Fruit fly (Drosophila melanogaster) whole organism, embryonic: ENCODE data around the gene CG5160.

ENCODE experiments used
- Abd-B ChIP-seq: fragments of 200-800 bp; sonication (Bioruptor generic); optimal IDR thresholded peaks from 2 replicates; lab custom pipeline; 2018; ENCODE audit warnings: missing biosample characterization, mild to moderate bottlenecking, missing genetic modification characterization, moderate library complexity
- Ada2b ChIP-seq: fragments of 200-800 bp; sonication (Bioruptor generic); IDR thresholded peaks from 2 replicates; pipeline ENCODE4 v1.3.6; 2022; ENCODE audit warnings: missing biosample characterization, missing genetic modification characterization
- Bdp1 ChIP-seq: fragments of 200-800 bp; sonication (Bioruptor generic); optimal IDR thresholded peaks from 3 replicates; lab custom pipeline; 2016; ENCODE audit warnings: missing biosample characterization, missing genetic modification characterization
- Bteb2 ChIP-seq: fragments of 200-800 bp; sonication (Bioruptor generic); optimal IDR thresholded peaks from 2 replicates; lab custom pipeline; 2016; ENCODE audit warnings: missing biosample characterization, missing genetic modification characterization
- C15 ChIP-seq: fragments of 200-800 bp; sonication (Bioruptor generic); IDR thresholded peaks from 3 replicates; pipeline ENCODE4 v1.3.6; 2022; ENCODE audit warnings: missing biosample characterization, missing genetic modification characterization
- CG10321 ChIP-seq: fragments of 200-800 bp; sonication (Bioruptor generic); IDR thresholded peaks from 2 replicates; pipeline ENCODE4 v1.3.6; 2022; ENCODE audit warnings: missing biosample characterization, missing genetic modification characterization
- CG11085 ChIP-seq: fragments of 200-800 bp; sonication (Bioruptor generic); IDR thresholded peaks from 2 replicates; pipeline ENCODE4 v1.3.6; 2022; ENCODE audit warnings: missing biosample characterization, missing genetic modification characterization
- CG11504 ChIP-seq: fragments of 200-800 bp; sonication (Bioruptor generic); optimal IDR thresholded peaks from 3 replicates; lab custom pipeline; 2019; ENCODE audit warnings: missing biosample characterization, mild to moderate bottlenecking, missing genetic modification characterization, moderate library complexity
- CG12769 ChIP-seq: fragments of 200-800 bp; sonication (Bioruptor generic); optimal IDR thresholded peaks from 2 replicates; lab custom pipeline; 2019; ENCODE audit warnings: missing biosample characterization, mild to moderate bottlenecking, missing genetic modification characterization, moderate library complexity
- CG13894 ChIP-seq: fragments of 200-800 bp; sonication (Bioruptor generic); optimal IDR thresholded peaks from 3 replicates; lab custom pipeline; 2018; ENCODE audit warnings: missing biosample characterization, mild to moderate bottlenecking, missing genetic modification characterization, moderate library complexity
- CG14050 ChIP-seq: fragments of 200-800 bp; sonication (Bioruptor generic); IDR thresholded peaks from 3 replicates; pipeline ENCODE4 v1.3.6; 2022; ENCODE audit warnings: missing biosample characterization, missing genetic modification characterization
- CG1602 ChIP-seq: fragments of 200-800 bp; sonication (Bioruptor generic); optimal IDR thresholded peaks from 3 replicates; lab custom pipeline; 2016; ENCODE audit warnings: missing biosample characterization, missing genetic modification characterization
- CG1603 ChIP-seq: fragments of 200-800 bp; sonication (Bioruptor generic); optimal IDR thresholded peaks from 2 replicates; lab custom pipeline; 2019; ENCODE audit warnings: missing biosample characterization, mild to moderate bottlenecking, missing genetic modification characterization, moderate library complexity
- CG1647 ChIP-seq: fragments of 200-800 bp; sonication (Bioruptor generic); optimal IDR thresholded peaks from 3 replicates; lab custom pipeline; 2016; ENCODE audit warnings: missing biosample characterization, missing genetic modification characterization
- CG18262 ChIP-seq: fragments of 200-800 bp; optimal IDR thresholded peaks from 3 replicates; lab custom pipeline; 2019; ENCODE audit warnings: missing biosample characterization, mild to moderate bottlenecking, missing genetic modification characterization, moderate library complexity
- CG18619 ChIP-seq: fragments of 200-800 bp; sonication (Bioruptor generic); optimal IDR thresholded peaks from 3 replicates; lab custom pipeline; 2017; ENCODE audit warnings: missing biosample characterization, mild to moderate bottlenecking, missing genetic modification characterization
- CG30431 ChIP-seq: fragments of 200-800 bp; sonication (Bioruptor generic); optimal IDR thresholded peaks from 2 replicates; lab custom pipeline; 2017; ENCODE audit warnings: missing biosample characterization, missing genetic modification characterization
- CG3281 ChIP-seq: fragments of 200-800 bp; sonication (Bioruptor generic); optimal IDR thresholded peaks from 3 replicates; lab custom pipeline; 2017; ENCODE audit warnings: missing biosample characterization, mild to moderate bottlenecking, missing genetic modification characterization
- CG42726 ChIP-seq: fragments of 200-800 bp; sonication (Bioruptor generic); IDR thresholded peaks from 2 replicates; pipeline ENCODE4 v1.3.6; 2022; ENCODE audit warnings: missing biosample characterization, missing genetic modification characterization; ENCODE audit not compliant: partially characterized antibody
- CG4854 ChIP-seq: fragments of 200-800 bp; sonication (Bioruptor generic); optimal IDR thresholded peaks from 2 replicates; lab custom pipeline; 2016; ENCODE audit warnings: missing biosample characterization, missing genetic modification characterization, inconsistent platforms
- CG5245 ChIP-seq: fragments of 200-800 bp; sonication (Bioruptor generic); optimal IDR thresholded peaks from 3 replicates; lab custom pipeline; 2016; ENCODE audit warnings: missing biosample characterization, missing genetic modification characterization
- CG8290 ChIP-seq, 3 experiments: fragments of 200-800 bp; sonication (Bioruptor generic); optimal IDR thresholded peaks; 2 replicates each; lab custom pipeline; 2016 to 2019; ENCODE audit warnings: missing biosample characterization in 3 of 3, missing genetic modification characterization in 3 of 3, mild to moderate bottlenecking in 2 of 3, moderate library complexity in 1 of 3
- CG9797 ChIP-seq: fragments of 200-800 bp; sonication (Bioruptor generic); optimal IDR thresholded peaks from 3 replicates; lab custom pipeline; 2018; ENCODE audit warnings: missing biosample characterization, mild to moderate bottlenecking, missing genetic modification characterization
- CHES-1-like ChIP-seq: fragments of 200-800 bp; sonication (Bioruptor generic); optimal IDR thresholded peaks from 2 replicates; lab custom pipeline; 2016; ENCODE audit warnings: missing biosample characterization, missing genetic modification characterization
- CTCF ChIP-seq: fragments of 200-800 bp; sonication (Bioruptor generic); optimal IDR thresholded peaks from 2 replicates; lab custom pipeline; 2017; ENCODE audit warnings: missing biosample characterization, mild to moderate bottlenecking, missing genetic modification characterization, moderate library complexity
- Dp ChIP-seq: fragments of 200-800 bp; sonication (Bioruptor generic); optimal IDR thresholded peaks from 2 replicates; lab custom pipeline; 2018; ENCODE audit warnings: missing biosample characterization, mild to moderate bottlenecking, missing genetic modification characterization, moderate library complexity
- Hmr ChIP-seq: fragments of 200-800 bp; sonication (Bioruptor generic); optimal IDR thresholded peaks from 3 replicates; lab custom pipeline; 2017; ENCODE audit warnings: mild to moderate bottlenecking, missing biosample characterization, missing genetic modification reagents, missing genetic modification characterization
- Lim3 ChIP-seq: fragments of 200-800 bp; sonication (Bioruptor generic); IDR thresholded peaks from 2 replicates; pipeline ENCODE4 v1.3.6; 2022; ENCODE audit warnings: missing biosample characterization, missing genetic modification characterization
- Med ChIP-seq: fragments of 200-800 bp; sonication (Bioruptor generic); peaks from one replicate; lab custom pipeline; 2016; ENCODE audit warnings: missing biosample characterization, missing genetic modification characterization, mild to moderate bottlenecking, inconsistent platforms, moderate library complexity
- Neu2 ChIP-seq: fragments of 200-800 bp; sonication (Bioruptor generic); optimal IDR thresholded peaks from 3 replicates; lab custom pipeline; 2016; ENCODE audit warnings: missing biosample characterization, missing genetic modification characterization, borderline replicate concordance
- PHDP ChIP-seq: fragments of 200-800 bp; sonication (Bioruptor generic); optimal IDR thresholded peaks from 3 replicates; lab custom pipeline; 2018; ENCODE audit warnings: missing biosample characterization, mild to moderate bottlenecking, missing genetic modification characterization, moderate library complexity
- Ravus ChIP-seq: fragments of 200-800 bp; sonication (Bioruptor generic); IDR thresholded peaks from 2 replicates; pipeline ENCODE4 v1.3.6; 2022; ENCODE audit warnings: missing biosample characterization, missing genetic modification characterization
- TFAM ChIP-seq: fragments of 200-800 bp; sonication (Bioruptor generic); optimal IDR thresholded peaks from 2 replicates; lab custom pipeline; 2017; ENCODE audit warnings: missing biosample characterization, missing genetic modification characterization, inconsistent platforms
- Taf1 ChIP-seq: fragments of 200-800 bp; sonication (Bioruptor generic); IDR thresholded peaks from 2 replicates; pipeline ENCODE4 v1.3.6; 2022; ENCODE audit warnings: missing biosample characterization, missing genetic modification characterization
- ab ChIP-seq: fragments of 200-800 bp; sonication (Bioruptor generic); optimal IDR thresholded peaks from 2 replicates; lab custom pipeline; 2016; ENCODE audit warnings: missing biosample characterization, missing genetic modification characterization
- ap ChIP-seq: fragments of 200-800 bp; sonication (Bioruptor generic); IDR thresholded peaks from 2 replicates; pipeline ENCODE4 v1.3.6; 2022; ENCODE audit warnings: missing biosample characterization, missing genetic modification characterization
- bab2 ChIP-seq: fragments of 200-800 bp; sonication (Bioruptor generic); optimal IDR thresholded peaks from 2 replicates; lab custom pipeline; 2016; ENCODE audit warnings: missing biosample characterization, missing genetic modification characterization
- crc ChIP-seq: fragments of 200-800 bp; sonication (Bioruptor generic); optimal IDR thresholded peaks from 2 replicates; lab custom pipeline; 2016; ENCODE audit warnings: missing biosample characterization, missing genetic modification characterization
- en ChIP-seq: fragments of 200-800 bp; sonication (Bioruptor generic); optimal IDR thresholded peaks from 2 replicates; lab custom pipeline; 2016; ENCODE audit warnings: missing biosample characterization, missing genetic modification characterization
- gcm2 ChIP-seq: fragments of 200-800 bp; sonication (Bioruptor generic); optimal IDR thresholded peaks from 2 replicates; lab custom pipeline; 2016; ENCODE audit warnings: missing biosample characterization, missing genetic modification characterization
- grn ChIP-seq: fragments of 200-800 bp; sonication (Bioruptor generic); optimal IDR thresholded peaks from 3 replicates; lab custom pipeline; 2017; ENCODE audit warnings: missing biosample characterization, missing genetic modification characterization
- lola ChIP-seq, 3 experiments: fragments of >200 bp in 2 of 3; fragments of 200-800 bp in 1 of 3; sonication (Bioruptor generic) in 1 of 3; optimal IDR thresholded peaks; 2 replicates each; lab custom pipeline; 2017 to 2019; ENCODE audit warnings: missing biosample characterization in 3 of 3, missing genetic modification characterization in 3 of 3, mild to moderate bottlenecking in 1 of 3, moderate library complexity in 1 of 3
- mam ChIP-seq: fragments of 200-800 bp; sonication (Bioruptor generic); optimal IDR thresholded peaks from 3 replicates; lab custom pipeline; 2016; ENCODE audit warnings: missing biosample characterization, missing genetic modification characterization
- repo ChIP-seq: fragments of 200-800 bp; sonication (Bioruptor generic); optimal IDR thresholded peaks from 2 replicates; lab custom pipeline; 2016; ENCODE audit warnings: missing biosample characterization, missing genetic modification characterization
- row ChIP-seq: fragments of 200-800 bp; sonication (Bioruptor generic); IDR thresholded peaks from 3 replicates; pipeline ENCODE4 v1.3.6; 2022; ENCODE audit warnings: missing biosample characterization, missing genetic modification characterization
- sisA ChIP-seq: fragments of 200-800 bp; sonication (Bioruptor generic); IDR thresholded peaks from 2 replicates; pipeline ENCODE4 v1.3.6; 2022; ENCODE audit warnings: missing biosample characterization, missing genetic modification characterization
- so ChIP-seq: fragments of 200-800 bp; sonication (Bioruptor generic); IDR thresholded peaks from 3 replicates; pipeline ENCODE4 v1.3.6; 2022; ENCODE audit warnings: missing biosample characterization, missing genetic modification characterization
- sqz ChIP-seq: fragments of 200-800 bp; sonication (Bioruptor generic); optimal IDR thresholded peaks from 3 replicates; lab custom pipeline; 2018; ENCODE audit warnings: missing biosample characterization, mild to moderate bottlenecking, missing genetic modification characterization
- tap ChIP-seq: fragments of 200-800 bp; optimal IDR thresholded peaks from 3 replicates; lab custom pipeline; 2019; ENCODE audit warnings: missing biosample characterization, mild to moderate bottlenecking, missing genetic modification characterization, moderate library complexity
- tin ChIP-seq: fragments of 200-800 bp; sonication (Bioruptor generic); optimal IDR thresholded peaks from 3 replicates; lab custom pipeline; 2016; ENCODE audit warnings: missing biosample characterization, missing genetic modification characterization
- tup ChIP-seq: fragments of 200-800 bp; sonication (Bioruptor generic); optimal IDR thresholded peaks from 2 replicates; lab custom pipeline; 2016; ENCODE audit warnings: missing biosample characterization, mild to moderate bottlenecking, missing genetic modification characterization, moderate library complexity

The CG5160 gene

dm6 chr2L:7401627-7402026, 3.1 kb upstream of the CG5160 start (continued):
- TF ChIP-seq CG13894 (tag; lab: Kevin White, UChicago) (peak; percentile 73), C15 (GFP tag; lab: Robert Waterston, UW) (no peak), CG4854 (peak; percentile 60), CG8290 (GFP tag; optimal IDR thresholded peaks at IDR 0.05; lab: Kevin White, UChicago) (no peak), CG8290 (tag; optimal IDR thresholded peaks at IDR 0.05; lab: Kevin White, UChicago) (peak in 1 of 2 experiments; percentile 16), sqz (GFP tag; lab: Kevin White, UChicago) (peak; percentile 13), tin (GFP tag; lab: Kevin White, UChicago) (peak; percentile 54), repo (GFP tag; lab: Kevin White, UChicago) (no peak), CG10321 (GFP tag; lab: Robert Waterston, UW) (peak; percentile 32; the same call in 1 of the 2 replicates), Bteb2 (GFP tag; lab: Kevin White, UChicago) (no peak), row (GFP tag; lab: Robert Waterston, UW) (peak; percentile 87), mam (GFP tag; lab: Kevin White, UChicago) (peak; percentile 45), CG1603 (tag; lab: Kevin White, UChicago) (peak; percentile 31), CG42726 (GFP tag; lab: Robert Waterston, UW) (no peak), CG5245 (GFP tag; lab: Kevin White, UChicago) (peak; percentile 23), TFAM (GFP tag; lab: Kevin White, UChicago) (no peak), ab (GFP tag; lab: Kevin White, UChicago) (no peak), Taf1 (GFP tag; lab: Robert Waterston, UW) (peak; percentile 66; the same call in 1 of the 2 replicates), CG3281 (GFP tag; lab: Kevin White, UChicago) (peak; percentile 56), so (GFP tag; lab: Robert Waterston, UW) (peak; percentile 63; the same call in 2 of the 3 replicates), Lim3 (GFP tag; lab: Robert Waterston, UW) (peak; percentile 35; the same call in 1 of the 2 replicates), CG1647 (GFP tag; lab: Kevin White, UChicago) (peak; percentile 15), Bdp1 (GFP tag; lab: Kevin White, UChicago) (no peak), grn (no peak), Ada2b (GFP tag; lab: Robert Waterston, UW) (peak; percentile 88), CG9797 (GFP tag; lab: Kevin White, UChicago) (no peak), CG30431 (no peak), CG11504 (tag; lab: Kevin White, UChicago) (peak; percentile 81), tap (tag; lab: Kevin White, UChicago) (peak; percentile 83), ap (GFP tag; lab: Robert Waterston, UW) (no peak), Ravus (peak; percentile 66), CG18619 (peak; percentile 39), Neu2 (no peak), sisA (GFP tag; lab: Robert Waterston, UW) (peak; percentile 75), CTCF (GFP tag; lab: Kevin White, UChicago) (no peak), bab2 (GFP tag; lab: Kevin White, UChicago) (no peak), crc (GFP tag; lab: Kevin White, UChicago) (no peak), CHES-1-like (GFP tag; lab: Kevin White, UChicago) (peak; percentile 19), CG14050 (no peak; the same call in 2 of the 3 replicates), Hmr (peak; percentile 62), CG1602 (GFP tag; lab: Kevin White, UChicago) (peak; percentile 45), lola (GFP tag; optimal IDR thresholded peaks at IDR 0.05; lab: Kevin White, UChicago) (peak in 1 of 3 experiments; percentile 43), CG18262 (peak; percentile 72), PHDP (tag; lab: Kevin White, UChicago) (peak; percentile 77), Med (peak; percentile 75), Dp (no peak), CG12769 (tag; lab: Kevin White, UChicago) (peak; percentile 71), tup (GFP tag; lab: Kevin White, UChicago) (no peak), Abd-B (GFP tag; lab: Kevin White, UChicago) (peak; percentile 45), gcm2 (GFP tag; lab: Kevin White, UChicago) (peak; percentile 7), CG11085 (GFP tag; lab: Robert Waterston, UW) (no peak), en (GFP tag; lab: Kevin White, UChicago) (no peak)
